Worm (Caenorhabditis elegans) whole organism, dauer: ENCODE data around the gene C45G7.4.

Source experiments
- unc-62 ChIP-seq: sonication (generic microtip); optimal IDR thresholded peaks from 2 replicates; lab custom pipeline; 2017; ENCODE audit warnings: missing biosample characterization, missing genetic modification reagents, missing genetic modification characterization

C45G7.4 gene

ce11 chrIV:2412370-2412962 lies 20.3 kb upstream of the C45G7.4 start, which contains the start of gene Y38F2AR.12:
TSS of gene Y38F2AR.12 (minus strand) at chrIV:2412420.
- no peak for TF ChIP-seq unc-62 (GFP tag; lab: Kevin White, UChicago)

ce11 chrIV:2416738-2417137 lies 16.1 kb upstream of the C45G7.4 start:
- no peak for TF ChIP-seq unc-62 (GFP tag; lab: Kevin White, UChicago)

- no peak for TF ChIP-seq unc-62 (GFP tag; lab: Kevin White, UChicago)
Observed at ce11 chrIV:2434366-2434765, 1.6 kb downstream of the C45G7.4 start.

- no peak for TF ChIP-seq unc-62 (GFP tag; lab: Kevin White, UChicago)
Observed at ce11 chrIV:2451233-2451632, 18.4 kb downstream of the C45G7.4 start, which contains the start of gene C45G7.13. TSS of gene C45G7.13 (minus strand) at chrIV:2451333.

- no peak for TF ChIP-seq unc-62 (GFP tag; lab: Kevin White, UChicago)
Observed at ce11 chrIV:2451655-2452054, 18.9 kb downstream of the C45G7.4 start.

- TF ChIP-seq unc-62 (GFP tag; lab: Kevin White, UChicago) = no peak
Observed at ce11 chrIV:2455128-2455527, 22.3 kb downstream of the C45G7.4 start.

- TF ChIP-seq unc-62 (GFP tag; lab: Kevin White, UChicago) = no peak
Observed at ce11 chrIV:2461396-2461795, 28.6 kb downstream of the C45G7.4 start.

ce11 chrIV:2463311-2463710 lies 30.5 kb downstream of the C45G7.4 start, which contains the start of gene cdh-10:
TSS of gene cdh-10 (minus strand) at chrIV:2463369.
- no peak for TF ChIP-seq unc-62 (GFP tag; lab: Kevin White, UChicago)

- no peak for TF ChIP-seq unc-62 (GFP tag; lab: Kevin White, UChicago)
Observed at ce11 chrIV:2464156-2464555, 31.4 kb downstream of the C45G7.4 start, which contains the start of gene ilys-3. TSS of gene ilys-3 (plus strand) at chrIV:2464456.

ce11 chrIV:2466249-2466648 lies 33.5 kb downstream of the C45G7.4 start:
- no peak for TF ChIP-seq unc-62 (GFP tag; lab: Kevin White, UChicago)

- TF ChIP-seq unc-62 (GFP tag; lab: Kevin White, UChicago) = no peak
Observed at ce11 chrIV:2467378-2467777, 34.6 kb downstream of the C45G7.4 start, which contains the start of gene ilys-2. TSS of gene ilys-2 (plus strand) at chrIV:2467678.

- no peak for TF ChIP-seq unc-62 (GFP tag; lab: Kevin White, UChicago)
Observed at ce11 chrIV:2470114-2470513, 37.3 kb downstream of the C45G7.4 start, which contains the start of gene ilys-1. TSS of gene ilys-1 (plus strand) at chrIV:2470414.

- TF ChIP-seq unc-62 (GFP tag; lab: Kevin White, UChicago) = no peak
Observed at ce11 chrIV:2476386-2476785, 43.6 kb downstream of the C45G7.4 start, which contains the start of gene grd-16. TSS of gene grd-16 (plus strand) at chrIV:2476686.

ce11 chrIV:2481955-2482354 lies 49.2 kb downstream of the C45G7.4 start, which contains the start of gene Y69A2AL.2:
TSS of gene Y69A2AL.2 (plus strand) at chrIV:2482255.
- no peak for TF ChIP-seq unc-62 (GFP tag; lab: Kevin White, UChicago)
